Worm (Caenorhabditis elegans): ENCODE measurements around the gene iff-1.

The iff-1 gene

DNA sequence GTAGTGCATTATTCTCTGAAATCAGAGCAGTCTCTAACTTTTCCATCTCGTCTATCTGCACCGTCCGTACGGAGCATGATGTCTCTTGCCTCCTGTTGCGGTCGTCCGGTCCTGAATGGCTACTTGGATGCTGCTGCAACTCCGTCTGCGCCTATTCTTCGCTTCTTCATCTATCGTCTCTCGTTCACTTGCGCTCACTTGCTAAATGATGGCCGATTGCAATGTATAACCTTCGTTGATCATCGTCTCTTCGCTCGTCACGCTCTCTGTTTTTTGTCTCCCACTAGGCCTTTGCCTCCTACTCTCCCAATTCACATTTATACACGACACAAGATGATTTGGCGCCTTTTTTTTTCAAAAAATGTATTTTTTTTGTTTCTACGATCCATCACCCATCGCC lies 49.7 kb downstream of the iff-1 start:
- TF ChIP-seq nhr-2 (tag; optimal IDR thresholded peaks at IDR 0.05) = no peak
- peak; percentile 67 for TF ChIP-seq ham-2 (GFP tag; optimal IDR thresholded peaks at IDR 0.05)
- TF ChIP-seq tbx-8 (GFP tag; optimal IDR thresholded peaks at IDR 0.05) = no peak
- TF ChIP-seq ztf-11 (tag; optimal IDR thresholded peaks at IDR 0.05) = no peak
- TF ChIP-seq unc-120 (tag; optimal IDR thresholded peaks at IDR 0.05; ENCODE audit: poor library complexity, severe bottlenecking) = peak; percentile 62
- no peak for TF ChIP-seq blmp-1 (tag; optimal IDR thresholded peaks at IDR 0.05)
- TF ChIP-seq unc-62 (GFP tag; optimal IDR thresholded peaks at IDR 0.05) = no peak

DNA sequence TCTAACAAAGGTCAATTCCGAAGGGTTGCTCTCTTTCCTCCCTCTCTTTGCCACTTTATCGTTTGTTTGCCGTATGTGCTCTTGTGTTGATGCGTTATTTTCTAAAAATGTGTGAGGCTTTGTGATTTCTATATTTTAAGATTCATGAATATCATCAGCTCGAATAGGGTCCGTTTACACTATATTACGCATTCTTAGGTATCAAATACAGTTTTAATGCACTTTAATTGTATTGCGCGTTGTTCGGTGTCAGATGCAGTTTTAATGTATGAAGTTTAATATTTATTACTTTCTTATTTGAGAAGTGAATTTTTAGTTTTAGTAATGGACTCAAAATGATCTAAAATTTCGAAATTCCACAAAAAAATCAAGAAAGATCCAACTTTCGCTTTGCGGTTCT lies 50.6 kb downstream of the iff-1 start, which contains the start of gene bud-31:
Gene bud-31 (minus strand): TSS at position 101 of the 400 bp plus-strand sequence.
- TF ChIP-seq nhr-2 (tag; optimal IDR thresholded peaks at IDR 0.05) (peak; percentile 78), mab-5 (tag; optimal IDR thresholded peaks at IDR 0.05) (no peak)

All from whole organism, mixed stage, embryonic.